Worm (Caenorhabditis elegans): ENCODE results near the gene zig-3.

Gene zig-3

DNA sequence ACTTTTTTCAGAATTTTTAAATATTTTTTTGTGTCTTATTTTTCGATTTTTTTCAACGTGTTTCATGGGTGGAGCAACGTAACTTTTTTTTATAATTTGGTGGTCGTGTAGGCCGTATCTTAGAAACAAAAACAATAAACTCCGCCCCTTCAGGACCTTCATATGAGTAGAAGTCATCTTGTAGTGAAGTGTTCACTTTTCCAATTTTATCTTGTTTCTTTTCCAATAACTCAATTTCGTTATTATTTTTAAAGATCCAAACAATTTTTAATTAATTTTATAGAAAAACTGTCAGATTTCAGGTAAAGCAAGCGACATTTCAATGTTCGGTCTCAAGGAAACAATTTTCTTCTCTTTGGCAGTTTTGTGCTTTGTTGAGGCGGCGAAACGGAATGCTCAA is 41.6 kb upstream of the zig-3 start, which contains the start of gene C39D10.2:
TSS of gene C39D10.2 (plus strand) at position 301 of the 400 bp plus-strand sequence.
- no peak for TF ChIP-seq Y79H2A.3 (GFP tag; conservative IDR thresholded peaks at IDR 0.05)
- no peak for TF ChIP-seq nhr-27 (tag; optimal IDR thresholded peaks at IDR 0.05)
- no peak for TF ChIP-seq die-1 (tag; optimal IDR thresholded peaks at IDR 0.05)
- no peak for TF ChIP-seq mes-4 (tag; optimal IDR thresholded peaks at IDR 0.05)
- TF ChIP-seq bed-2 (GFP tag; IDR thresholded peaks at IDR 0.05) = no peak
- no peak for TF ChIP-seq F39B2.1 (GFP tag; IDR thresholded peaks at IDR 0.05)
- no peak for TF ChIP-seq him-1 (tag; optimal IDR thresholded peaks at IDR 0.05)
- TF ChIP-seq attf-3 (GFP tag; conservative IDR thresholded peaks at IDR 0.05) = no peak
- TF ChIP-seq lin-26 (GFP tag; IDR thresholded peaks at IDR 0.05) = no peak
- TF ChIP-seq madf-10 (tag; optimal IDR thresholded peaks at IDR 0.05) = no peak
- TF ChIP-seq madf-3 (GFP tag; IDR thresholded peaks at IDR 0.05) = no peak
- no peak for TF ChIP-seq D2030.7 (GFP tag; IDR thresholded peaks at IDR 0.05)

DNA sequence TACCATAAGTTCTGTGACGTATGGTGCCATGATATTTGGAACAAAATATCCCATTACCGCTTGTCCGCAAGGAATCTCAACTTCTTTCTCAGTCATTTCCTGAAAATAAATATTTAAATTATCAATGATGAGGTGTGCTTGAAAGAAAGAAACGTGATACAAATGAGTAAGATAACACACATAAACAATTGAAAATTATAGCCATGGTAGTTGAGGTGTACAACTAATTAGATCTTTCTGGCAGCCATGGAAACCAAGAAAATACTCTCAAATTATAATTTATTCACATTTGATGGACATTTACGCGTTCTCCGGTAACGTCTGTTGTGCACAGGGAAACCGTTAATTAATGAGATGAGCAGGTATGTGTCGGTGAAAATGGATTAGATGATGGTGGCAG is 38.3 kb upstream of the zig-3 start, which contains the start of gene C39D10.5:
TSS of gene C39D10.5 (minus strand) at position 101 of the 400 bp plus-strand sequence.
- TF ChIP-seq unc-130 (GFP tag; optimal IDR thresholded peaks at IDR 0.05) = no peak
- no peak for TF ChIP-seq sdz-38 (tag; optimal IDR thresholded peaks at IDR 0.05)
- no peak for TF ChIP-seq Y95B8A.8 (GFP tag; IDR thresholded peaks at IDR 0.05)
- TF ChIP-seq attf-3 (GFP tag; conservative IDR thresholded peaks at IDR 0.05) = no peak
- TF ChIP-seq gei-17 (GFP tag; optimal IDR thresholded peaks at IDR 0.05) = no peak
- no peak for TF ChIP-seq mcd-1 (GFP tag; IDR thresholded peaks at IDR 0.05)
- no peak for TF ChIP-seq nfya-1 (tag; optimal IDR thresholded peaks at IDR 0.05; ENCODE audit: borderline replicate concordance, insufficient read depth)
- no peak for TF ChIP-seq snpc-1.1 (tag; optimal IDR thresholded peaks at IDR 0.05; ENCODE audit: insufficient read depth)
- TF ChIP-seq F37B4.10 (GFP tag; IDR thresholded peaks at IDR 0.05) = no peak
- no peak for TF ChIP-seq lsl-1 (GFP tag; optimal IDR thresholded peaks at IDR 0.05)

DNA sequence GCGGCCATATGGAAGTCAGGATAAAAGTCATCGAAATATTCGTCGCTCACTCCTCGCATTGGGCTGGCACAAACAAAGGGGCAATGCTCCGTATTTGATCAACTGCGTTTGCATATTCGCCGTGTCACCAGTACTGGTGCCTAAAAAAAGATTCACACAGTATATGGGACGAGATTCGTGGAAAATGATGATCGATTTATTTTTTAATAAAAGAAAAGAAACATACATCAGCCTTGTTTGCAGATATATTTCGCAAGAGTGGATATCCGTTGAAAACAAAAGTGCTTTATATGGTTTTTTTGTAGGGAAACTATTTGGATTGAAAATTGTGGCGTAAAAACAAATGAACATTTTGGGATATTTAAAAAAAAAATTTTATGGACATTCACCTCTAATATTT is 32.9 kb upstream of the zig-3 start, which contains the start of gene latd-1:
TSS of gene latd-1 (minus strand) at position 101 of the 400 bp plus-strand sequence.
- no peak for TF ChIP-seq aptf-3 (GFP tag; IDR thresholded peaks at IDR 0.05)

DNA sequence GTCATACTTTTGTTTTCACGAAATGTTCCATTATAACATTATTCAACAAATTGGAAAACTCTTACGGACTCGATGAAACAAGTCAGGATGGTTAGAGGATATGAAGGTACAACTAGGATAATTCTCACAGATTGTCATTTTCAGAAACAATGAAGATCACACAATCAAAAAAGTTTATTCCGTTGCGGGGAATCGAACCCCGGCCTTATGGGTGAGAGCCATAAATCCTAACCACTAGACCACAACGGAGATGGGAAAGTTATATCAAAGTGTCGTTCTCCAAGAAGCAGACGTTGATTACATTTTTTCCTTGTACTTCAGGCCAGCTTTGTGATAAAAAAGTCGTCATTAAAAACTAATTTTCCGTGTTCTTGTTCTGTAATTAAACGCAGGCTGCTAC is 32.4 kb upstream of the zig-3 start:
- peak; percentile 91 for TF ChIP-seq rpc-1 (optimal IDR thresholded peaks at IDR 0.05)
- peak; percentile 94 for TF ChIP-seq rpc-1 (tag; optimal IDR thresholded peaks at IDR 0.05)
- no peak for TF ChIP-seq F52B5.7 (tag; optimal IDR thresholded peaks at IDR 0.05)
- TF ChIP-seq attf-5 (GFP tag; optimal IDR thresholded peaks at IDR 0.05) = no peak
- peak; percentile 84 for TF ChIP-seq B0261.1 (tag; optimal IDR thresholded peaks at IDR 0.05)
- no peak for TF ChIP-seq K12H6.12 (tag; optimal IDR thresholded peaks at IDR 0.05)
- TF ChIP-seq pbrm-1 (GFP tag; IDR thresholded peaks at IDR 0.05) = peak; percentile 80
- peak; percentile 2 for TF ChIP-seq F49E8.2 (tag; optimal IDR thresholded peaks at IDR 0.05; ENCODE audit: insufficient read depth)
- peak; percentile 61 for TF ChIP-seq snpc-3.4 (tag; optimal IDR thresholded peaks at IDR 0.05)
- TF ChIP-seq ceh-27 (GFP tag; optimal IDR thresholded peaks at IDR 0.05) = no peak
- TF ChIP-seq lin-26 (GFP tag; IDR thresholded peaks at IDR 0.05) = peak; percentile 86
- no peak for TF ChIP-seq tbx-9 (tag; optimal IDR thresholded peaks at IDR 0.05; ENCODE audit: borderline replicate concordance)
- TF ChIP-seq F37B4.10 (GFP tag; IDR thresholded peaks at IDR 0.05) = no peak
- no peak for TF ChIP-seq nfya-1 (tag; optimal IDR thresholded peaks at IDR 0.05; ENCODE audit: borderline replicate concordance, insufficient read depth)
- peak; percentile 58 for TF ChIP-seq mxl-1 (tag; optimal IDR thresholded peaks at IDR 0.05)
- peak; percentile 29 for TF ChIP-seq ztf-26 (tag; optimal IDR thresholded peaks at IDR 0.05)
- no peak for TF ChIP-seq ceh-91 (GFP tag; IDR thresholded peaks at IDR 0.05)
- TF ChIP-seq fkh-3 (tag; optimal IDR thresholded peaks at IDR 0.05) = no peak
- TF ChIP-seq rcor-1 (GFP tag; IDR thresholded peaks at IDR 0.05) = 0 out of 2 replicates have a peak, but pooled peaks have one; percentile 46
- no peak for TF ChIP-seq ets-4 (GFP tag; optimal IDR thresholded peaks at IDR 0.05)
- TF ChIP-seq him-1 (tag; optimal IDR thresholded peaks at IDR 0.05) = peak; percentile 60
- TF ChIP-seq lag-1 (GFP tag; IDR thresholded peaks at IDR 0.05) = no peak
- no peak for TF ChIP-seq pha-4 (tag; optimal IDR thresholded peaks at IDR 0.05)
- peak; percentile 0 for TF ChIP-seq ztf-18 (tag; optimal IDR thresholded peaks at IDR 0.05)
- peak; percentile 60 for TF ChIP-seq snpc-1.3 (tag; optimal IDR thresholded peaks at IDR 0.05; ENCODE audit: insufficient read depth)
- no peak for TF ChIP-seq ztf-6 (GFP tag; IDR thresholded peaks at IDR 0.05)

Measured in whole organism, young adult.